Worm (Caenorhabditis elegans): ENCODE results near the gene Y54G9A.7.

- TF ChIP-seq lin-15B (tag; optimal IDR thresholded peaks at IDR 0.05) (no peak), nhr-76 (tag; optimal IDR thresholded peaks at IDR 0.05) (no peak), ztf-11 (tag; optimal IDR thresholded peaks at IDR 0.05) (no peak), sox-4 (tag; optimal IDR thresholded peaks at IDR 0.05) (no peak)
Observed at ce11 chrII:13732577-13732976, 7.0 kb upstream of the Y54G9A.7 start.

Measured in whole organism, L1 larva.